Worm (Caenorhabditis elegans) whole organism, L1 larva: Measurements from ENCODE around the gene ceh-53.

Source experiments
- C04F5.9 ChIP-seq: sonication (generic microtip); optimal IDR thresholded peaks from 2 replicates; lab custom pipeline; 2016; ENCODE audit warnings: missing genetic modification characterization, missing compliant biosample characterization
- C34B4.2 ChIP-seq: sonication (generic microtip); optimal IDR thresholded peaks from 2 replicates; lab custom pipeline; 2017; ENCODE audit warnings: mild to moderate bottlenecking, missing genetic modification characterization, missing compliant biosample characterization
- aly-2 ChIP-seq: fragments of 150-350 bp; optimal IDR thresholded peaks from 2 replicates; lab custom pipeline; 2014; ENCODE audit warnings: missing biosample characterization, missing genetic modification characterization
- ama-1 ChIP-seq: fragments of 150-350 bp; optimal IDR thresholded peaks from 2 replicates; lab custom pipeline; 2014
- ceh-63 ChIP-seq: fragments of 200-800 bp; sonication (Bioruptor generic); optimal IDR thresholded peaks from 2 replicates; lab custom pipeline; 2018; ENCODE audit warnings: mild to moderate bottlenecking, missing genetic modification characterization, missing compliant biosample characterization
- ceh-82 ChIP-seq, 3 experiments: fragments of 150-350 bp in 1 of 3; sonication (generic microtip) in 2 of 3; optimal IDR thresholded peaks; 2 replicates each; lab custom pipeline; 2014 to 2017; ENCODE audit warnings: missing biosample characterization in 3 of 3, missing genetic modification characterization in 3 of 3
- ceh-90 ChIP-seq: sonication (generic microtip); optimal IDR thresholded peaks from 2 replicates; lab custom pipeline; 2016; ENCODE audit warnings: missing genetic modification characterization, missing compliant biosample characterization
- ces-1 ChIP-seq: fragments of 150-350 bp; optimal IDR thresholded peaks from 2 replicates; lab custom pipeline; 2014; ENCODE audit warnings: missing biosample characterization, missing genetic modification reagents, missing genetic modification characterization
- dpl-1 ChIP-seq, 3 experiments: fragments of 150-350 bp in 2 of 3; sonication (generic microtip) in 1 of 3; optimal IDR thresholded peaks; 2 replicates each; lab custom pipeline; 2014 to 2017; ENCODE audit warnings: missing biosample characterization in 3 of 3, missing genetic modification characterization in 3 of 3, missing genetic modification reagents in 3 of 3
- efl-1 ChIP-seq, 4 experiments: fragments of 150-350 bp; optimal IDR thresholded peaks in 3 of 4; peaks in 1 of 4; 1 replicate in 1 of 4; 2 replicates in 3 of 4; lab custom pipeline; 2014; ENCODE audit warnings: missing biosample characterization in 2 of 4, missing genetic modification characterization in 2 of 4, missing genetic modification reagents in 2 of 4
- egl-13 ChIP-seq: sonication (generic microtip); optimal IDR thresholded peaks from 2 replicates; lab custom pipeline; 2016; ENCODE audit warnings: missing genotype, missing genetic modification reagents, missing genetic modification characterization, missing compliant biosample characterization
- egl-27 ChIP-seq, 2 experiments: fragments of 150-350 bp in 1 of 2; sonication (generic microtip); optimal IDR thresholded peaks; 3 replicates each; lab custom pipeline; 2017 to 2018; ENCODE audit warnings: missing biosample characterization in 2 of 2, missing genetic modification characterization in 2 of 2, missing genetic modification reagents in 2 of 2
- fkh-10 ChIP-seq: sonication (generic microtip); optimal IDR thresholded peaks from 2 replicates; lab custom pipeline; 2017; ENCODE audit warnings: missing biosample characterization, missing genetic modification reagents, missing genetic modification characterization
- fos-1 ChIP-seq: fragments of 150-350 bp; optimal IDR thresholded peaks from 2 replicates; lab custom pipeline; 2014; ENCODE audit warnings: missing biosample characterization, missing genetic modification characterization
- hlh-17 ChIP-seq: fragments of 200-800 bp; sonication (Bioruptor generic); optimal IDR thresholded peaks from 2 replicates; lab custom pipeline; 2018; ENCODE audit warnings: missing genetic modification characterization, mild to moderate bottlenecking, missing compliant biosample characterization, moderate library complexity, borderline replicate concordance
- hlh-4 ChIP-seq: sonication (generic microtip); optimal IDR thresholded peaks from 2 replicates; lab custom pipeline; 2016; ENCODE audit warnings: mild to moderate bottlenecking, missing genetic modification characterization, missing compliant biosample characterization
- isw-1 ChIP-seq: fragments of 200-800 bp; sonication (Bioruptor generic); IDR thresholded peaks from 2 replicates; pipeline ENCODE4 v1.3.6; 2022; ENCODE audit warnings: missing genetic modification characterization, missing compliant biosample characterization
- jun-1 ChIP-seq: fragments of 150-350 bp; optimal IDR thresholded peaks from 2 replicates; lab custom pipeline; 2014; ENCODE audit warnings: missing biosample characterization, missing genetic modification reagents, missing genetic modification characterization
- lin-14 ChIP-seq: fragments of 200-800 bp; sonication (Bioruptor generic); optimal IDR thresholded peaks from 2 replicates; lab custom pipeline; 2018; ENCODE audit warnings: mild to moderate bottlenecking, missing genetic modification characterization, moderate library complexity, missing compliant biosample characterization
- lin-35 ChIP-seq, 2 experiments: fragments of 150-350 bp; optimal IDR thresholded peaks; 2 replicates each; lab custom pipeline; 2014; ENCODE audit warnings: missing biosample characterization in 2 of 2, missing genetic modification characterization in 2 of 2, missing genetic modification reagents in 2 of 2
- lin-39 ChIP-seq: fragments of 150-350 bp; optimal IDR thresholded peaks from 2 replicates; lab custom pipeline; 2014; ENCODE audit warnings: missing biosample characterization, missing genetic modification reagents, missing genetic modification characterization
- lir-3 ChIP-seq: sonication (generic microtip); optimal IDR thresholded peaks from 2 replicates; lab custom pipeline; 2016; ENCODE audit warnings: mild to moderate bottlenecking, missing genetic modification characterization, moderate library complexity, missing compliant biosample characterization; ENCODE audit not compliant: poor library complexity
- lsy-2 ChIP-seq, 2 experiments: fragments of 150-350 bp; optimal IDR thresholded peaks; 2 replicates each; lab custom pipeline; 2014; ENCODE audit warnings: missing biosample characterization in 2 of 2, missing genetic modification characterization in 2 of 2
- mab-9 ChIP-seq: fragments of 200-800 bp; sonication (Bioruptor generic); IDR thresholded peaks from 2 replicates; pipeline ENCODE4 v1.3.6; 2022; ENCODE audit warnings: missing genetic modification reagents, missing genetic modification characterization, missing compliant biosample characterization
- mdl-1 ChIP-seq, 2 experiments: fragments of 150-350 bp; optimal IDR thresholded peaks; 2 replicates each; lab custom pipeline; 2014 to 2017; ENCODE audit warnings: missing biosample characterization in 2 of 2, missing genetic modification characterization in 2 of 2, inconsistent platforms in 1 of 2
- mep-1 ChIP-seq: fragments of 150-350 bp; optimal IDR thresholded peaks from 2 replicates; lab custom pipeline; 2014; ENCODE audit warnings: missing biosample characterization, missing genetic modification characterization
- nhr-11 ChIP-seq: fragments of 150-350 bp; optimal IDR thresholded peaks from 2 replicates; lab custom pipeline; 2014; ENCODE audit warnings: missing biosample characterization, missing genetic modification characterization
- nhr-12 ChIP-seq: sonication (generic microtip); optimal IDR thresholded peaks from 2 replicates; lab custom pipeline; 2017; ENCODE audit warnings: missing biosample characterization, missing genetic modification characterization
- nhr-19 ChIP-seq: fragments of 200-800 bp; sonication (Bioruptor generic); conservative IDR thresholded peaks from 2 replicates; pipeline ENCODE4 v1.3.6; 2022; ENCODE audit warnings: missing genetic modification characterization, missing compliant biosample characterization
- nhr-20 ChIP-seq: sonication (generic microtip); optimal IDR thresholded peaks from 2 replicates; lab custom pipeline; 2016; ENCODE audit warnings: mild to moderate bottlenecking, missing genetic modification characterization, missing compliant biosample characterization
- nhr-237 ChIP-seq: fragments of 150-350 bp; optimal IDR thresholded peaks from 2 replicates; lab custom pipeline; 2014; ENCODE audit warnings: missing biosample characterization, missing genetic modification characterization
- nhr-28 ChIP-seq: fragments of 150-350 bp; optimal IDR thresholded peaks from 2 replicates; lab custom pipeline; 2014; ENCODE audit warnings: missing biosample characterization, missing genetic modification characterization
- nhr-47 ChIP-seq: sonication (generic microtip); optimal IDR thresholded peaks from 2 replicates; lab custom pipeline; 2016; ENCODE audit warnings: mild to moderate bottlenecking, missing genetic modification characterization, moderate library complexity, missing compliant biosample characterization
- nhr-71 ChIP-seq: sonication (generic microtip); optimal IDR thresholded peaks from 2 replicates; lab custom pipeline; 2016; ENCODE audit warnings: mild to moderate bottlenecking, missing genetic modification characterization, moderate library complexity, missing compliant biosample characterization
- nhr-76 ChIP-seq: sonication (generic microtip); optimal IDR thresholded peaks from 2 replicates; lab custom pipeline; 2017; ENCODE audit warnings: missing biosample characterization, missing genetic modification characterization
- nhr-84 ChIP-seq: sonication (generic microtip); optimal IDR thresholded peaks from 2 replicates; lab custom pipeline; 2017; ENCODE audit warnings: missing biosample characterization, missing genetic modification characterization
- nhr-85 ChIP-seq: sonication (generic microtip); peaks from one replicate; lab custom pipeline; 2016; ENCODE audit warnings: missing genetic modification characterization, inconsistent platforms, missing compliant biosample characterization
- pax-3 ChIP-seq: fragments of 200-800 bp; sonication (Bioruptor generic); optimal IDR thresholded peaks from 2 replicates; lab custom pipeline; 2018; ENCODE audit warnings: mild to moderate bottlenecking, missing genetic modification characterization, moderate library complexity, missing compliant biosample characterization
- pqm-1 ChIP-seq: sonication (generic microtip); optimal IDR thresholded peaks from 3 replicates; lab custom pipeline; 2017; ENCODE audit warnings: missing biosample characterization, missing genetic modification characterization
- rnt-1 ChIP-seq: sonication (generic microtip); optimal IDR thresholded peaks from 2 replicates; lab custom pipeline; 2016; ENCODE audit warnings: mild to moderate bottlenecking, missing genetic modification characterization, moderate library complexity, missing compliant biosample characterization
- skn-1 ChIP-seq: fragments of 150-350 bp; optimal IDR thresholded peaks from 2 replicates; lab custom pipeline; 2014; ENCODE audit warnings: missing biosample characterization, missing genetic modification characterization
- snu-23 ChIP-seq: sonication (generic microtip); optimal IDR thresholded peaks from 2 replicates; lab custom pipeline; 2016; ENCODE audit warnings: missing genetic modification characterization, missing compliant biosample characterization
- sup-37 ChIP-seq: fragments of 200-800 bp; sonication (Bioruptor generic); optimal IDR thresholded peaks from 2 replicates; lab custom pipeline; 2018; ENCODE audit warnings: mild to moderate bottlenecking, missing genetic modification characterization, missing compliant biosample characterization
- swsn-7 ChIP-seq: sonication (generic microtip); optimal IDR thresholded peaks from 2 replicates; lab custom pipeline; 2016; ENCODE audit warnings: missing genetic modification characterization, missing compliant biosample characterization
- tbx-2 ChIP-seq: sonication (generic microtip); optimal IDR thresholded peaks from 2 replicates; lab custom pipeline; 2016; ENCODE audit warnings: missing genetic modification characterization, missing compliant biosample characterization
- unc-130 ChIP-seq: fragments of 150-350 bp; optimal IDR thresholded peaks from 2 replicates; lab custom pipeline; 2017; ENCODE audit warnings: missing biosample characterization, missing genetic modification characterization, inconsistent platforms
- unc-98 ChIP-seq: fragments of 200-800 bp; sonication (Bioruptor generic); IDR thresholded peaks from 2 replicates; pipeline ENCODE4 v1.3.6; 2022; ENCODE audit warnings: missing genetic modification characterization, missing compliant biosample characterization
- vab-15 ChIP-seq: sonication (generic microtip); optimal IDR thresholded peaks from 2 replicates; lab custom pipeline; 2017; ENCODE audit warnings: missing genotype, mild to moderate bottlenecking, missing genetic modification characterization, missing compliant biosample characterization
- xbp-1 ChIP-seq: sonication (generic microtip); optimal IDR thresholded peaks from 2 replicates; lab custom pipeline; 2016; ENCODE audit warnings: missing genetic modification characterization, missing compliant biosample characterization
- zag-1 ChIP-seq: fragments of 150-350 bp; optimal IDR thresholded peaks from 2 replicates; lab custom pipeline; 2014; ENCODE audit warnings: missing biosample characterization, missing genetic modification characterization
- zip-4 ChIP-seq: fragments of 200-800 bp; sonication (Bioruptor generic); optimal IDR thresholded peaks from 2 replicates; lab custom pipeline; 2018; ENCODE audit warnings: mild to moderate bottlenecking, missing genetic modification characterization, moderate library complexity, missing compliant biosample characterization
- ztf-11 ChIP-seq, 2 experiments: sonication (generic microtip); optimal IDR thresholded peaks; 2 replicates each; lab custom pipeline; 2016 to 2017; ENCODE audit warnings: missing genetic modification characterization in 2 of 2, missing biosample characterization in 1 of 2, missing compliant biosample characterization in 1 of 2
- ztf-4 ChIP-seq: fragments of 150-350 bp; optimal IDR thresholded peaks from 2 replicates; lab custom pipeline; 2014; ENCODE audit warnings: missing biosample characterization, missing genetic modification characterization

Gene ceh-53

DNA sequence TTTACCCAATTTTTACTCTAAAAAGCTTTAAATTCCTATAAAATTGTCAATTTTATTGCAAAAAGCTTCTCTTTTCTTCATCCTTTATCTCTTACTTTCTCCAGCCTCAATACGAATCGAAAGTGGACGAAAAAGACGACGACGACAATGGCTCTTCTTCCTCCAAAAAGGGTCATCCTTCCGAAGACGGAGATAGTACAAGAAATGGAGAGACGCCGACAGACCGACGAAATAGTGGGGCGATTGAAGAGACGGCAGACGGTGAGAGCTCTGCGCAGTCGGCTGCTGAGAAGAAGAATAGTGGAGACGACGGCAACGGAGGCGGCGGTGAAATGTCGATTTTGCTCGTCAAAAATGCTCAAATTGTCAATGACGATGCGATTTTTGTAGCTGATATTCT, 21.3 kb downstream of the ceh-53 start (continued):
- TF ChIP-seq vab-15 (no peak), unc-98 (GFP tag; lab: Robert Waterston, UW) (no peak), nhr-237 (tag; lab: Kevin White, UChicago) (no peak), ces-1 (GFP tag; lab: Kevin White, UChicago) (no peak), aly-2 (no peak), nhr-71 (tag; lab: Kevin White, UChicago) (peak; percentile 64), ztf-11 (tag; optimal IDR thresholded peaks at IDR 0.05; lab: Kevin White, UChicago) (peak in 1 of 2 experiments; percentile 35), ztf-4 (no peak), lin-35 (GFP tag; optimal IDR thresholded peaks at IDR 0.05; lab: Kevin White, UChicago) (peak; percentile 16 to 28), lsy-2 (tag; optimal IDR thresholded peaks at IDR 0.05; lab: Kevin White, UChicago) (peak; percentile 31 to 60), nhr-76 (no peak), skn-1 (tag; lab: Kevin White, UChicago) (no peak), unc-130 (no peak), ama-1 (lab: Kevin White, UChicago) (no peak), nhr-85 (tag; lab: Kevin White, UChicago) (no peak), nhr-47 (peak; percentile 74), hlh-17 (no peak), nhr-20 (tag; lab: Kevin White, UChicago) (no peak), dpl-1 (GFP tag; optimal IDR thresholded peaks at IDR 0.05; lab: Kevin White, UChicago) (peak; percentile 3 to 33 (median 29)), sup-37 (GFP tag; lab: Kevin White, UChicago) (no peak), pqm-1 (tag; lab: Kevin White, UChicago) (no peak), C34B4.2 (tag; lab: Kevin White, UChicago) (no peak), zip-4 (no peak), ceh-82 (tag; optimal IDR thresholded peaks at IDR 0.05; lab: Kevin White, UChicago) (peak; percentile 37 to 66 (median 53)), egl-13 (peak; percentile 6), mep-1 (no peak), C04F5.9 (no peak), pax-3 (tag; lab: Kevin White, UChicago) (no peak), jun-1 (tag; lab: Kevin White, UChicago) (no peak), zag-1 (no peak), ceh-90 (no peak), efl-1 (optimal IDR thresholded peaks at IDR 0.05; lab: Kevin White, UChicago) (peak; percentile 76 to 91), efl-1 (GFP tag; optimal IDR thresholded peaks at IDR 0.05 in 1 of 2; lab: Kevin White, UChicago) (peak; percentile 26 to 89), tbx-2 (tag; lab: Kevin White, UChicago) (peak; percentile 63), mab-9 (GFP tag; lab: Robert Waterston, UW) (no peak), xbp-1 (tag; lab: Kevin White, UChicago) (peak; percentile 48), snu-23 (peak; percentile 60), nhr-11 (tag; lab: Kevin White, UChicago) (no peak), egl-27 (tag; optimal IDR thresholded peaks at IDR 0.05; lab: Kevin White, UChicago) (no peak), nhr-12 (tag; lab: Kevin White, UChicago) (no peak), fkh-10 (GFP tag; lab: Kevin White, UChicago) (peak; percentile 8), lin-14 (GFP tag; lab: Kevin White, UChicago) (peak; percentile 84), hlh-4 (tag; lab: Kevin White, UChicago) (no peak), ceh-63 (GFP tag; lab: Kevin White, UChicago) (no peak), lin-39 (tag; lab: Kevin White, UChicago) (no peak), mdl-1 (tag; optimal IDR thresholded peaks at IDR 0.05; lab: Kevin White, UChicago) (peak in 1 of 2 experiments; percentile 41), fos-1 (no peak), lir-3 (tag; lab: Kevin White, UChicago) (no peak), nhr-84 (tag; lab: Kevin White, UChicago) (no peak), nhr-19 (GFP tag; lab: Robert Waterston, UW) (peak; percentile 32), nhr-28 (no peak), isw-1 (GFP tag; lab: Robert Waterston, UW) (peak; percentile 54), swsn-7 (peak; percentile 76), rnt-1 (tag; lab: Kevin White, UChicago) (no peak)
